Worm (Caenorhabditis elegans) whole organism, L1 larva: ENCODE measurements around the gene srh-59.

ENCODE experiments used
- alr-1 ChIP-seq: fragments of 200-800 bp; sonication (Bioruptor generic); optimal IDR thresholded peaks from 2 replicates; lab custom pipeline; 2018; ENCODE audit warnings: borderline replicate concordance, mild to moderate bottlenecking, missing genetic modification characterization, missing compliant biosample characterization
- pag-3 ChIP-seq: sonication (generic microtip); optimal IDR thresholded peaks from 2 replicates; lab custom pipeline; 2017; ENCODE audit warnings: missing genetic modification characterization, mild to moderate bottlenecking, missing compliant biosample characterization, antibody characterized with exemption, borderline replicate concordance; ENCODE audit not compliant: insufficient read depth
- tbx-2 ChIP-seq: sonication (generic microtip); optimal IDR thresholded peaks from 2 replicates; lab custom pipeline; 2016; ENCODE audit warnings: missing genetic modification characterization, missing compliant biosample characterization
- unc-62 ChIP-seq: fragments of 150-350 bp; optimal IDR thresholded peaks from 2 replicates; lab custom pipeline; 2014; ENCODE audit warnings: missing biosample characterization, missing genetic modification reagents, missing genetic modification characterization
- unc-86 ChIP-seq: sonication (generic microtip); optimal IDR thresholded peaks from 2 replicates; lab custom pipeline; 2016; ENCODE audit warnings: missing genetic modification characterization, missing compliant biosample characterization

ce11 chrII:3562419-3562818 is 19.4 kb upstream of the srh-59 start, which contains the start of gene W10G11.3:
- TF ChIP-seq tbx-2 (no peak), alr-1 (no peak), unc-62 (GFP tag; lab: Kevin White, UChicago) (no peak), pag-3 (tag; lab: Kevin White, UChicago) (no peak), unc-86 (no peak)
